Worm (Caenorhabditis elegans) whole organism, midembryonic: ENCODE results near the gene Y26E6A.3.

Experiments
- T22C8.4 ChIP-seq: fragments of 200-800 bp; sonication (Bioruptor generic); IDR thresholded peaks from 2 replicates; pipeline ENCODE4 v1.3.6; 2022; ENCODE audit warnings: missing genetic modification characterization, missing compliant biosample characterization
- cog-1 ChIP-seq: sonication (generic microtip); optimal IDR thresholded peaks from 2 replicates; lab custom pipeline; 2016; ENCODE audit warnings: missing genetic modification characterization, missing compliant biosample characterization
- flt-1 ChIP-seq: fragments of 200-800 bp; sonication (Bioruptor generic); IDR thresholded peaks from 2 replicates; pipeline ENCODE4 v1.3.6; 2022; ENCODE audit warnings: missing genetic modification characterization, missing compliant biosample characterization
- klf-2 ChIP-seq: fragments of 200-800 bp; sonication (Bioruptor generic); conservative IDR thresholded peaks from 2 replicates; pipeline ENCODE4 v1.3.6; 2022; ENCODE audit warnings: missing genetic modification reagents, missing genetic modification characterization, missing compliant biosample characterization
- med-1 ChIP-seq: sonication (generic microtip); optimal IDR thresholded peaks from 2 replicates; lab custom pipeline; 2017; ENCODE audit warnings: missing genetic modification characterization, mild to moderate bottlenecking, missing compliant biosample characterization, antibody characterized with exemption, missing genetic modification reagents; ENCODE audit not compliant: insufficient read depth
- ref-1 ChIP-seq: fragments of 200-800 bp; sonication (Bioruptor generic); conservative IDR thresholded peaks from 2 replicates; pipeline ENCODE4 v1.3.6; 2022; ENCODE audit warnings: missing genetic modification reagents, missing genetic modification characterization, missing compliant biosample characterization
- tab-1 ChIP-seq: fragments of 200-800 bp; sonication (Bioruptor generic); IDR thresholded peaks from 2 replicates; pipeline ENCODE4 v1.3.6; 2022; ENCODE audit warnings: missing genetic modification characterization, missing compliant biosample characterization
- ztf-23 ChIP-seq: fragments of 200-800 bp; sonication (Bioruptor generic); IDR thresholded peaks from 2 replicates; pipeline ENCODE4 v1.3.6; 2022; ENCODE audit warnings: missing genetic modification reagents, missing genetic modification characterization, missing compliant biosample characterization
- ztf-29 ChIP-seq: fragments of 200-800 bp; sonication (Bioruptor generic); IDR thresholded peaks from 2 replicates; pipeline ENCODE4 v1.3.6; 2022; ENCODE audit warnings: missing genetic modification reagents, missing genetic modification characterization, missing compliant biosample characterization

Gene Y26E6A.3

ce11 chrX:13928532-13928931 lies 18.8 kb upstream of the Y26E6A.3 start:
- TF ChIP-seq cog-1 (tag; lab: Kevin White, UChicago) (no peak), flt-1 (no peak), med-1 (no peak), ztf-23 (no peak), ref-1 (GFP tag; lab: Robert Waterston, UW) (no peak), T22C8.4 (GFP tag; lab: Robert Waterston, UW) (no peak), tab-1 (no peak), klf-2 (GFP tag; lab: Robert Waterston, UW) (no peak), ztf-29 (GFP tag; lab: Robert Waterston, UW) (no peak)

- no peak for TF ChIP-seq cog-1 (tag; lab: Kevin White, UChicago)
- TF ChIP-seq T22C8.4 (GFP tag; lab: Robert Waterston, UW): no peak
- TF ChIP-seq ref-1 (GFP tag; lab: Robert Waterston, UW): no peak
These were observed 16.3 kb upstream of the Y26E6A.3 start, which contains the start of gene meg-2 for ce11 chrX:13926029-13926428. meg-2 (minus strand) TSS chrX:13926129.

- TF ChIP-seq ref-1 (GFP tag; lab: Robert Waterston, UW) (no peak), ztf-29 (GFP tag; lab: Robert Waterston, UW) (0 out of 2 replicates have a peak, but pooled peaks have one; percentile 9)
These were observed 10.7 kb upstream of the Y26E6A.3 start for ce11 chrX:13920374-13920986.

ce11 chrX:13918143-13918542 lies 8.4 kb upstream of the Y26E6A.3 start:
- TF ChIP-seq ref-1 (GFP tag; lab: Robert Waterston, UW): no peak
- no peak for TF ChIP-seq tab-1
- no peak for TF ChIP-seq klf-2 (GFP tag; lab: Robert Waterston, UW)
- TF ChIP-seq ztf-23: no peak
- TF ChIP-seq med-1: no peak
- no peak for TF ChIP-seq T22C8.4 (GFP tag; lab: Robert Waterston, UW)
- no peak for TF ChIP-seq flt-1
- TF ChIP-seq ztf-29 (GFP tag; lab: Robert Waterston, UW): no peak

ce11 chrX:13917121-13917755 lies 7.5 kb upstream of the Y26E6A.3 start, which contains the start of gene ekl-5:
ekl-5 (minus strand) TSS chrX:13917171.
- TF ChIP-seq tab-1 (no peak), cog-1 (tag; lab: Kevin White, UChicago) (peak; percentile 34), ztf-23 (no peak), klf-2 (GFP tag; lab: Robert Waterston, UW) (no peak), ztf-29 (GFP tag; lab: Robert Waterston, UW) (no peak), T22C8.4 (GFP tag; lab: Robert Waterston, UW) (peak; percentile 82)

ce11 chrX:13914289-13914688 lies 4.5 kb upstream of the Y26E6A.3 start, which contains the start of gene Y26E6A.2:
Y26E6A.2 (minus strand) TSS chrX:13914389.
- TF ChIP-seq tab-1: no peak
- TF ChIP-seq ztf-23: no peak
- no peak for TF ChIP-seq ref-1 (GFP tag; lab: Robert Waterston, UW)
- no peak for TF ChIP-seq med-1
- TF ChIP-seq flt-1: no peak
- no peak for TF ChIP-seq T22C8.4 (GFP tag; lab: Robert Waterston, UW)
- TF ChIP-seq cog-1 (tag; lab: Kevin White, UChicago): no peak

ce11 chrX:13913641-13914040 lies 3.9 kb upstream of the Y26E6A.3 start:
- TF ChIP-seq med-1 (no peak), ztf-23 (no peak), cog-1 (tag; lab: Kevin White, UChicago) (no peak), tab-1 (no peak)

ce11 chrX:13903769-13904168 lies 6.0 kb downstream of the Y26E6A.3 start:
- TF ChIP-seq cog-1 (tag; lab: Kevin White, UChicago): no peak
- TF ChIP-seq tab-1: no peak
- no peak for TF ChIP-seq T22C8.4 (GFP tag; lab: Robert Waterston, UW)
- no peak for TF ChIP-seq flt-1
- no peak for TF ChIP-seq med-1
- TF ChIP-seq ref-1 (GFP tag; lab: Robert Waterston, UW): no peak
- TF ChIP-seq ztf-29 (GFP tag; lab: Robert Waterston, UW): no peak
- TF ChIP-seq ztf-23: no peak
- TF ChIP-seq klf-2 (GFP tag; lab: Robert Waterston, UW): no peak

- TF ChIP-seq tab-1 (no peak), flt-1 (no peak), ref-1 (GFP tag; lab: Robert Waterston, UW) (no peak), cog-1 (tag; lab: Kevin White, UChicago) (no peak), med-1 (no peak), ztf-23 (no peak), T22C8.4 (GFP tag; lab: Robert Waterston, UW) (no peak), ztf-29 (GFP tag; lab: Robert Waterston, UW) (no peak), klf-2 (GFP tag; lab: Robert Waterston, UW) (no peak)
These were observed 6.4 kb downstream of the Y26E6A.3 start, which contains the start of gene sra-39 for ce11 chrX:13903328-13903727. sra-39 (minus strand) TSS chrX:13903428.

ce11 chrX:13900047-13900446 lies 9.7 kb downstream of the Y26E6A.3 start, which contains the start of gene sra-38:
sra-38 (minus strand) TSS chrX:13900147.
- TF ChIP-seq flt-1 (no peak), klf-2 (GFP tag; lab: Robert Waterston, UW) (no peak), med-1 (no peak), cog-1 (tag; lab: Kevin White, UChicago) (no peak), ztf-23 (no peak), ref-1 (GFP tag; lab: Robert Waterston, UW) (no peak), T22C8.4 (GFP tag; lab: Robert Waterston, UW) (no peak), ztf-29 (GFP tag; lab: Robert Waterston, UW) (no peak)
